Worm (Caenorhabditis elegans): Measurements from ENCODE around the gene C29E4.12.

Gene C29E4.12

ce11 chrIII:7940819-7941218, at the start of gene C29E4.12 (continued):
- TF ChIP-seq rec-8 (tag; optimal IDR thresholded peaks at IDR 0.05) (no peak), hmg-1.2 (GFP tag; IDR thresholded peaks at IDR 0.05) (no peak), attf-3 (GFP tag; conservative IDR thresholded peaks at IDR 0.05) (peak; percentile 99), F10E7.11 (tag; optimal IDR thresholded peaks at IDR 0.05) (no peak), chd-7 (tag; optimal IDR thresholded peaks at IDR 0.05) (no peak), snpc-1.3 (tag; optimal IDR thresholded peaks at IDR 0.05; ENCODE audit: insufficient read depth) (no peak), mel-28 (tag; optimal IDR thresholded peaks at IDR 0.05; ENCODE audit: borderline replicate concordance) (no peak), unc-130 (GFP tag; optimal IDR thresholded peaks at IDR 0.05) (no peak), fkh-3 (tag; optimal IDR thresholded peaks at IDR 0.05) (no peak), rpc-1 (optimal IDR thresholded peaks at IDR 0.05) (no peak), rpc-1 (tag; optimal IDR thresholded peaks at IDR 0.05) (no peak), madf-10 (tag; optimal IDR thresholded peaks at IDR 0.05) (no peak), ceh-40 (GFP tag; IDR thresholded peaks at IDR 0.05) (no peak), akir-1 (GFP tag; optimal IDR thresholded peaks at IDR 0.05) (no peak), let-607 (tag; optimal IDR thresholded peaks at IDR 0.05) (no peak), Y95B8A.8 (GFP tag; IDR thresholded peaks at IDR 0.05) (no peak), F23B12.7 (tag; optimal IDR thresholded peaks at IDR 0.05; ENCODE audit: insufficient read depth) (peak; percentile 12)

DNA sequence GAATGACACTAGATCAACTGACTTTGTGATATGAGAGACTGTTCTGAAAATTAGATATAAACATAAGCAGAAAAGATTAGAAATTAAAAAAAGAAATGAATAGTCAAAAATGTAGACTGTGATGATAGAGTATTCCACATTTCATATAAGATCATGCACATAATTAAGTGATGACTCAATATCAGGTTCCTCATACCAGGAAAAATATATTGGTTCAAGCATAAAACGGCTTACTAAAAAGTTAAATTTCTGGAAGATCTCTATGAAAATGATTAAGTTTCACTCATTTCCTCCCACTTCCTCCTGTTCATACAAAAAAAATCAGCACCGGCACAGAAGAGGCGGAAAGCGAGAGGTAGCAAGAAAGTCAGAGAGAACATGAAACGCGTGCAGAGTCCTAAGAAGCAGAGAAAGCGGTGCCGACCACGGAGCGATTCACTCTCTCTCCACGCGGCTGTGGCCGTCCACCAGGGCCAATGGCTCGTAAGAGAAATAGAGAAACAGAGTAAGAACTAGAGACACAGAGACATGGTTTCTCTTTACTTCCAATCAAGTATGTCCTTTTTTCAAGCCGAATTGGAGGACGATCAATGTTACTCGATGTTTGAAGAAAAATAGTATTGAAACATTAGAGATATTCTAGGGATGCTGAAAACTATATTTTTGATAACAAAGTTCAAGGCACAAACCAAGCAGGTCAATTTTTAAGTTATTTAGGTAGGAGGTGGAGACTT, 49.2 kb upstream of the C29E4.12 start, which contains the start of the genes ZK688.5 and fahd-1:
Gene ZK688.5 (minus strand): TSS at position 51 of the 734 bp plus-strand sequence.
Gene fahd-1 (plus strand): TSS at position 684 of the 734 bp plus-strand sequence.
- no peak for TF ChIP-seq egl-44 (GFP tag; IDR thresholded peaks at IDR 0.05)
- TF ChIP-seq ceh-100 (GFP tag; IDR thresholded peaks at IDR 0.05), result no peak
- TF ChIP-seq madf-10 (tag; optimal IDR thresholded peaks at IDR 0.05), result peak; percentile 14
- no peak for TF ChIP-seq akir-1 (GFP tag; optimal IDR thresholded peaks at IDR 0.05)
- TF ChIP-seq rec-8 (tag; optimal IDR thresholded peaks at IDR 0.05), result no peak
- no peak for TF ChIP-seq ztf-25 (GFP tag; IDR thresholded peaks at IDR 0.05)
- no peak for TF ChIP-seq ztf-6 (GFP tag; IDR thresholded peaks at IDR 0.05)
- TF ChIP-seq mes-4 (tag; optimal IDR thresholded peaks at IDR 0.05), result no peak
- TF ChIP-seq C17E4.6 (GFP tag; IDR thresholded peaks at IDR 0.05), result no peak
- TF ChIP-seq ama-1 (optimal IDR thresholded peaks at IDR 0.05), result no peak
- no peak for TF ChIP-seq ama-1 (GFP tag; optimal IDR thresholded peaks at IDR 0.05)
- no peak for TF ChIP-seq mxl-1 (tag; optimal IDR thresholded peaks at IDR 0.05)
- no peak for TF ChIP-seq athp-1 (tag; optimal IDR thresholded peaks at IDR 0.05)
- TF ChIP-seq B0035.1 (tag; optimal IDR thresholded peaks at IDR 0.05), result no peak
- no peak for TF ChIP-seq unc-130 (GFP tag; optimal IDR thresholded peaks at IDR 0.05)
- TF ChIP-seq him-1 (tag; optimal IDR thresholded peaks at IDR 0.05), result no peak
- no peak for TF ChIP-seq aptf-2 (GFP tag; conservative IDR thresholded peaks at IDR 0.05)
- TF ChIP-seq pha-4 (tag; optimal IDR thresholded peaks at IDR 0.05), result no peak
- TF ChIP-seq lag-1 (GFP tag; IDR thresholded peaks at IDR 0.05), result no peak
- TF ChIP-seq hmg-20 (GFP tag; IDR thresholded peaks at IDR 0.05), result no peak
- TF ChIP-seq ztf-18 (tag; optimal IDR thresholded peaks at IDR 0.05), result no peak
- TF ChIP-seq cebp-1 (GFP tag; IDR thresholded peaks at IDR 0.05), result no peak
- TF ChIP-seq cebp-1 (tag; optimal IDR thresholded peaks at IDR 0.05), result peak; percentile 75
- TF ChIP-seq sea-2 (GFP tag; IDR thresholded peaks at IDR 0.05), result no peak
- no peak for TF ChIP-seq F10E7.11 (tag; optimal IDR thresholded peaks at IDR 0.05)
- no peak for TF ChIP-seq repo-1 (tag; optimal IDR thresholded peaks at IDR 0.05)
- TF ChIP-seq sptf-2 (GFP tag; optimal IDR thresholded peaks at IDR 0.05), result no peak
- TF ChIP-seq chd-7 (tag; optimal IDR thresholded peaks at IDR 0.05), result peak; percentile 29
- TF ChIP-seq egl-18 (GFP tag; IDR thresholded peaks at IDR 0.05), result no peak
- TF ChIP-seq let-607 (tag; optimal IDR thresholded peaks at IDR 0.05), result peak; percentile 27 to 51
- no peak for TF ChIP-seq Y79H2A.3 (GFP tag; conservative IDR thresholded peaks at IDR 0.05)
- no peak for TF ChIP-seq nhr-179 (tag; optimal IDR thresholded peaks at IDR 0.05)
- no peak for TF ChIP-seq nhr-120 (GFP tag; IDR thresholded peaks at IDR 0.05)
- TF ChIP-seq ZK185.1 (tag; optimal IDR thresholded peaks at IDR 0.05; ENCODE audit: poor library complexity, severe bottlenecking), result peak; percentile 26
- no peak for TF ChIP-seq rpc-1 (optimal IDR thresholded peaks at IDR 0.05)
- TF ChIP-seq rpc-1 (tag; optimal IDR thresholded peaks at IDR 0.05), result no peak
- TF ChIP-seq F39B2.1 (GFP tag; IDR thresholded peaks at IDR 0.05), result no peak
- 0 out of 2 replicates have a peak, but pooled peaks have one; percentile 10 for TF ChIP-seq K11D2.4 (GFP tag; IDR thresholded peaks at IDR 0.05)

Data from whole organism, young adult.